Fruit fly (Drosophila melanogaster) whole organism, embryonic: ENCODE measurements around the gene CG6567.

Experiments used
- Abd-B ChIP-seq: fragments of 200-800 bp; sonication (Bioruptor generic); optimal IDR thresholded peaks from 2 replicates; lab custom pipeline; 2018; ENCODE audit warnings: missing biosample characterization, mild to moderate bottlenecking, missing genetic modification characterization, moderate library complexity
- Asciz ChIP-seq: fragments of 200-800 bp; sonication (Bioruptor generic); optimal IDR thresholded peaks from 2 replicates; lab custom pipeline; 2017; ENCODE audit warnings: missing biosample characterization, mild to moderate bottlenecking, missing genetic modification characterization, missing genetic modification reagents
- B-H2 ChIP-seq: fragments of 200-800 bp; sonication (Bioruptor generic); optimal IDR thresholded peaks from 2 replicates; lab custom pipeline; 2018; ENCODE audit warnings: missing biosample characterization, mild to moderate bottlenecking, missing genetic modification characterization
- Bgb ChIP-seq: fragments of 200-800 bp; sonication (Bioruptor generic); IDR thresholded peaks from 2 replicates; pipeline ENCODE4 v1.3.6; 2022; ENCODE audit warnings: missing biosample characterization, missing genetic modification characterization; ENCODE audit not compliant: partially characterized antibody
- CG10565 ChIP-seq: fragments of 200-800 bp; sonication (Bioruptor generic); optimal IDR thresholded peaks from 3 replicates; lab custom pipeline; 2016; ENCODE audit warnings: missing biosample characterization, mild to moderate bottlenecking, missing genetic modification characterization
- CG1233 ChIP-seq: fragments of 200-800 bp; sonication (Bioruptor generic); optimal IDR thresholded peaks from 4 replicates; lab custom pipeline; 2018; ENCODE audit warnings: missing biosample characterization, mild to moderate bottlenecking, missing genetic modification characterization
- CG12769 ChIP-seq: fragments of 200-800 bp; sonication (Bioruptor generic); optimal IDR thresholded peaks from 2 replicates; lab custom pipeline; 2019; ENCODE audit warnings: missing biosample characterization, mild to moderate bottlenecking, missing genetic modification characterization, moderate library complexity
- CG14441 ChIP-seq: fragments of 200-800 bp; sonication (Bioruptor generic); IDR thresholded peaks from 2 replicates; pipeline ENCODE4 v1.3.6; 2022; ENCODE audit warnings: missing biosample characterization, missing genetic modification characterization
- CG15073 ChIP-seq: fragments of 200-800 bp; sonication (Bioruptor generic); optimal IDR thresholded peaks from 2 replicates; lab custom pipeline; 2016; ENCODE audit warnings: missing biosample characterization, missing genetic modification characterization
- CG1832 ChIP-seq: fragments of 200-800 bp; sonication (Bioruptor generic); optimal IDR thresholded peaks from 2 replicates; lab custom pipeline; 2017; ENCODE audit warnings: missing biosample characterization, mild to moderate bottlenecking, missing genetic modification characterization, inconsistent platforms
- CG18619 ChIP-seq: fragments of 200-800 bp; sonication (Bioruptor generic); optimal IDR thresholded peaks from 3 replicates; lab custom pipeline; 2017; ENCODE audit warnings: missing biosample characterization, mild to moderate bottlenecking, missing genetic modification characterization
- CG2116 ChIP-seq: fragments of 200-800 bp; sonication (Bioruptor generic); optimal IDR thresholded peaks from 3 replicates; lab custom pipeline; 2018; ENCODE audit warnings: missing biosample characterization, mild to moderate bottlenecking, missing genetic modification characterization
- CG2678 ChIP-seq: fragments of 200-800 bp; sonication (Bioruptor generic); optimal IDR thresholded peaks from 3 replicates; lab custom pipeline; 2019; ENCODE audit warnings: missing biosample characterization, mild to moderate bottlenecking, missing genetic modification characterization, moderate library complexity
- CG4282 ChIP-seq: fragments of 200-800 bp; sonication (Bioruptor generic); optimal IDR thresholded peaks from 2 replicates; lab custom pipeline; 2016; ENCODE audit warnings: missing biosample characterization, missing genetic modification characterization
- CG6254 ChIP-seq: fragments of 200-800 bp; sonication (Bioruptor generic); optimal IDR thresholded peaks from 3 replicates; lab custom pipeline; 2017; ENCODE audit warnings: mild to moderate bottlenecking, missing biosample characterization, missing genetic modification reagents, missing genetic modification characterization
- CG6765 ChIP-seq: fragments of 200-800 bp; sonication (Bioruptor generic); optimal IDR thresholded peaks from 3 replicates; lab custom pipeline; 2017; ENCODE audit warnings: missing biosample characterization, mild to moderate bottlenecking, missing genetic modification characterization
- CG9797 ChIP-seq: fragments of 200-800 bp; sonication (Bioruptor generic); optimal IDR thresholded peaks from 3 replicates; lab custom pipeline; 2018; ENCODE audit warnings: missing biosample characterization, mild to moderate bottlenecking, missing genetic modification characterization
- D ChIP-seq, 2 experiments: fragments of 200-800 bp in 1 of 2; fragments of >200 bp in 1 of 2; sonication (Bioruptor generic) in 1 of 2; optimal IDR thresholded peaks; 2 replicates in 1 of 2; 3 replicates in 1 of 2; lab custom pipeline; 2017; ENCODE audit warnings: mild to moderate bottlenecking in 1 of 2, missing biosample characterization in 1 of 2, missing genetic modification characterization in 1 of 2, missing genetic modification reagents in 1 of 2
- Dek ChIP-seq: fragments of 200-800 bp; sonication (Bioruptor generic); optimal IDR thresholded peaks from 3 replicates; lab custom pipeline; 2019; ENCODE audit warnings: missing biosample characterization, mild to moderate bottlenecking, missing genetic modification characterization, moderate library complexity
- E2f2 ChIP-seq: fragments of 200-800 bp; sonication (Bioruptor generic); IDR thresholded peaks from 2 replicates; pipeline ENCODE4 v1.3.6; 2022; ENCODE audit warnings: missing biosample characterization, missing genetic modification characterization
- ERR ChIP-seq: fragments of 200-800 bp; sonication (Bioruptor generic); optimal IDR thresholded peaks from 2 replicates; lab custom pipeline; 2016; ENCODE audit warnings: missing biosample characterization, missing genetic modification characterization
- HmgZ ChIP-seq: fragments of 200-800 bp; sonication (Bioruptor generic); optimal IDR thresholded peaks from 2 replicates; lab custom pipeline; 2018; ENCODE audit warnings: missing biosample characterization, mild to moderate bottlenecking, missing genetic modification characterization
- Kr ChIP-seq: fragments of 200-800 bp; sonication (Bioruptor generic); optimal IDR thresholded peaks from 2 replicates; lab custom pipeline; 2017; ENCODE audit warnings: missing biosample characterization, mild to moderate bottlenecking, missing genetic modification characterization
- Lhr ChIP-seq: fragments of 200-800 bp; sonication (Bioruptor generic); optimal IDR thresholded peaks from 3 replicates; lab custom pipeline; 2017; ENCODE audit warnings: mild to moderate bottlenecking, missing biosample characterization, missing genetic modification reagents, missing genetic modification characterization
- Lpt ChIP-seq: fragments of >200 bp; optimal IDR thresholded peaks from 2 replicates; lab custom pipeline; 2018; ENCODE audit warnings: missing biosample characterization, missing genetic modification characterization
- NC2β ChIP-seq: fragments of 200-800 bp; sonication (Bioruptor generic); optimal IDR thresholded peaks from 2 replicates; lab custom pipeline; 2016; ENCODE audit warnings: missing biosample characterization, missing genetic modification characterization
- Opbp ChIP-seq: fragments of 200-800 bp; sonication (Bioruptor generic); IDR thresholded peaks from 3 replicates; pipeline ENCODE4 v1.3.6; 2022; ENCODE audit warnings: missing biosample characterization, missing genetic modification characterization; ENCODE audit not compliant: partially characterized antibody
- Sin3A ChIP-seq: fragments of >200 bp; optimal IDR thresholded peaks from 2 replicates; lab custom pipeline; 2018
- Trl ChIP-seq, 3 experiments: fragments of >200 bp in 2 of 3; fragments of 200-800 bp in 1 of 3; sonication (Bioruptor generic) in 1 of 3; optimal IDR thresholded peaks; 2 replicates in 1 of 3; 3 replicates in 2 of 3; lab custom pipeline; 2016 to 2017; ENCODE audit warnings: missing biosample characterization in 1 of 3, missing genetic modification characterization in 1 of 3
- al ChIP-seq: fragments of 200-800 bp; sonication (Bioruptor generic); IDR thresholded peaks from 2 replicates; pipeline ENCODE4 v1.3.6; 2022; ENCODE audit warnings: missing biosample characterization, missing genetic modification characterization
- az2 ChIP-seq: fragments of 200-800 bp; sonication (Bioruptor generic); optimal IDR thresholded peaks from 3 replicates; lab custom pipeline; 2016; ENCODE audit warnings: missing biosample characterization, missing genetic modification characterization
- ci ChIP-seq: fragments of 200-800 bp; sonication (Bioruptor generic); IDR thresholded peaks from 3 replicates; pipeline ENCODE4 v1.3.6; 2022; ENCODE audit warnings: missing biosample characterization, missing genetic modification characterization
- da ChIP-seq: fragments of 200-800 bp; sonication (Bioruptor generic); optimal IDR thresholded peaks from 2 replicates; lab custom pipeline; 2016; ENCODE audit warnings: missing biosample characterization, missing genetic modification characterization
- exex ChIP-seq: fragments of 200-800 bp; sonication (Bioruptor generic); optimal IDR thresholded peaks from 4 replicates; lab custom pipeline; 2018; ENCODE audit warnings: missing biosample characterization, mild to moderate bottlenecking, missing genetic modification characterization, moderate library complexity
- fd96Cb ChIP-seq: fragments of 200-800 bp; sonication (Bioruptor generic); optimal IDR thresholded peaks from 2 replicates; lab custom pipeline; 2018; ENCODE audit warnings: missing biosample characterization, mild to moderate bottlenecking, missing genetic modification characterization, moderate library complexity
- kay ChIP-seq: fragments of 200-800 bp; sonication (Bioruptor generic); optimal IDR thresholded peaks from 2 replicates; lab custom pipeline; 2016; ENCODE audit warnings: missing biosample characterization, missing genetic modification characterization
- lab ChIP-seq: fragments of 200-800 bp; sonication (Bioruptor generic); optimal IDR thresholded peaks from 3 replicates; lab custom pipeline; 2017; ENCODE audit warnings: missing biosample characterization, missing genetic modification characterization, mild to moderate bottlenecking, moderate library complexity, missing genetic modification reagents
- mirr ChIP-seq: fragments of 200-800 bp; sonication (Bioruptor generic); optimal IDR thresholded peaks from 3 replicates; lab custom pipeline; 2018; ENCODE audit warnings: missing biosample characterization, mild to moderate bottlenecking, missing genetic modification characterization
- nerfin-2 ChIP-seq: fragments of 200-800 bp; sonication (Bioruptor generic); IDR thresholded peaks from 2 replicates; pipeline ENCODE4 v1.3.6; 2022; ENCODE audit warnings: missing biosample characterization, missing genetic modification characterization; ENCODE audit not compliant: partially characterized antibody
- nmo ChIP-seq: fragments of 200-800 bp; sonication (Bioruptor generic); optimal IDR thresholded peaks from 2 replicates; lab custom pipeline; 2018; ENCODE audit warnings: missing biosample characterization, mild to moderate bottlenecking, missing genetic modification characterization, moderate library complexity
- pb ChIP-seq: fragments of 200-800 bp; sonication (Bioruptor generic); optimal IDR thresholded peaks from 3 replicates; lab custom pipeline; 2016; ENCODE audit warnings: missing biosample characterization, missing genetic modification characterization
- sd ChIP-seq: fragments of 200-800 bp; sonication (Bioruptor generic); optimal IDR thresholded peaks from 3 replicates; lab custom pipeline; 2018; ENCODE audit warnings: missing biosample characterization, mild to moderate bottlenecking, missing genetic modification characterization, moderate library complexity
- sima ChIP-seq: fragments of 200-800 bp; sonication (Bioruptor generic); optimal IDR thresholded peaks from 2 replicates; lab custom pipeline; 2016; ENCODE audit warnings: missing biosample characterization, missing genetic modification characterization
- sob ChIP-seq: fragments of 200-800 bp; sonication (Bioruptor generic); IDR thresholded peaks from 2 replicates; pipeline ENCODE4 v1.3.6; 2022; ENCODE audit warnings: missing biosample characterization, missing genetic modification characterization
- stc ChIP-seq: fragments of 200-800 bp; sonication (Bioruptor generic); IDR thresholded peaks from 2 replicates; pipeline ENCODE4 v1.3.6; 2022; ENCODE audit warnings: missing biosample characterization, missing genetic modification characterization

Gene CG6567

dm6 chr3R:10888300-10888632 is 34.0 kb upstream of the CG6567 start:
- TF ChIP-seq ERR (GFP tag; lab: Kevin White, UChicago) (peak; percentile 67), Kr (GFP tag; lab: Kevin White, UChicago) (no peak), ci (GFP tag; lab: Robert Waterston, UW) (no peak), Sin3A (lab: Kevin White, UChicago) (no peak), CG10565 (GFP tag; lab: Kevin White, UChicago) (no peak), E2f2 (GFP tag; lab: Robert Waterston, UW) (no peak), CG4282 (GFP tag; lab: Kevin White, UChicago) (no peak), nmo (GFP tag; lab: Kevin White, UChicago) (no peak), sob (GFP tag; lab: Robert Waterston, UW) (no peak), HmgZ (tag; lab: Kevin White, UChicago) (no peak), B-H2 (GFP tag; lab: Kevin White, UChicago) (peak; percentile 33), sd (tag; lab: Kevin White, UChicago) (peak; percentile 6), Lpt (GFP tag; lab: Kevin White, UChicago) (no peak), Abd-B (GFP tag; lab: Kevin White, UChicago) (no peak), nerfin-2 (GFP tag; lab: Robert Waterston, UW) (no peak), CG1233 (no peak), CG2678 (tag; lab: Kevin White, UChicago) (no peak), mirr (no peak), Asciz (GFP tag; lab: Kevin White, UChicago) (no peak), Opbp (GFP tag; lab: Robert Waterston, UW) (no peak), sima (GFP tag; lab: Kevin White, UChicago) (no peak), CG9797 (GFP tag; lab: Kevin White, UChicago) (no peak), CG1832 (GFP tag; lab: Kevin White, UChicago) (no peak), fd96Cb (no peak), exex (tag; lab: Kevin White, UChicago) (peak; percentile 79), al (GFP tag; lab: Robert Waterston, UW) (no peak), CG14441 (GFP tag; lab: Robert Waterston, UW) (no peak), CG6254 (no peak), CG18619 (GFP tag; lab: Kevin White, UChicago) (no peak), Dek (tag; lab: Kevin White, UChicago) (no peak), kay (peak; percentile 21), NC2β (GFP tag; lab: Kevin White, UChicago) (no peak), CG2116 (GFP tag; lab: Kevin White, UChicago) (no peak), pb (GFP tag; lab: Kevin White, UChicago) (no peak), CG15073 (GFP tag; lab: Kevin White, UChicago) (no peak), Bgb (GFP tag; lab: Robert Waterston, UW) (no peak), Lhr (GFP tag; lab: Kevin White, UChicago) (no peak), stc (GFP tag; lab: Robert Waterston, UW) (no peak), Trl (optimal IDR thresholded peaks at IDR 0.05; lab: Kevin White, UChicago) (peak in 1 of 2 experiments; percentile 2), Trl (GFP tag; optimal IDR thresholded peaks at IDR 0.05; lab: Kevin White, UChicago) (no peak), CG12769 (no peak), az2 (GFP tag; lab: Kevin White, UChicago) (no peak), lab (no peak), D (optimal IDR thresholded peaks at IDR 0.05; lab: Kevin White, UChicago) (no peak), D (GFP tag; optimal IDR thresholded peaks at IDR 0.05; lab: Kevin White, UChicago) (no peak), da (GFP tag; lab: Kevin White, UChicago) (no peak), CG6765 (GFP tag; lab: Kevin White, UChicago) (no peak)
